Worm (Caenorhabditis elegans): ENCODE data around the gene H43E16.1.

DNA sequence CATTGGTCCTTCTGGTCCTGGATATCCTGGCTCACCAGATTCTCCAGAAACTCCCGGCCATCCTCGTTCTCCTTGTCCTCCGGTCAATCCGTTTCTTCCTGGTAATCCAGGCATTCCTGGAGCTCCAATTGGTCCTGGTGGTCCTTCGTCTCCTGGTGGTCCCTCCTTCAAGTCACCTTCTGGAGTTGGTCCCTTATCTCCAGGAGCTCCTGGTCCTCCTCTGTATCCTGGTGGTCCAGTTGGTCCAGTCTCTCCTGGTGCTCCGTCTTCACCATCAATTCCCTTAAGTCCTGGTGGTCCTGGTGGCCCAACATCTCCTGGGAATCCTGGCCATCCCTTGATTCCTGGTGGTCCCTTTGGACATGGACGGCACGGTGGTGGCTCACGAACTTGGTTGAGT lies 36.5 kb downstream of the H43E16.1 start:
- no peak for TF ChIP-seq klf-2 (GFP tag; conservative IDR thresholded peaks at IDR 0.05)
- TF ChIP-seq ztf-23 (GFP tag; IDR thresholded peaks at IDR 0.05), result no peak; the same call in 1 of the 2 replicates
- no peak for TF ChIP-seq tab-1 (GFP tag; IDR thresholded peaks at IDR 0.05)
- TF ChIP-seq flt-1 (GFP tag; IDR thresholded peaks at IDR 0.05), result no peak
- TF ChIP-seq ztf-29 (GFP tag; IDR thresholded peaks at IDR 0.05), result no peak

Data from whole organism, midembryonic.